Worm (Caenorhabditis elegans) whole organism, late embryonic: ENCODE data around the gene ccf-1.
"Not testable (repeated sequence)": the region's sequence is repeated elsewhere in the genome, so short reads cannot be mapped to it uniquely, and the experiment has no call there.

ENCODE experiments used
- T23F11.4 ChIP-seq: fragments of 200-800 bp; sonication (Bioruptor generic); optimal IDR thresholded peaks from 2 replicates; lab custom pipeline; 2018; ENCODE audit warnings: mild to moderate bottlenecking, missing genetic modification characterization, missing compliant biosample characterization
- Y22D7AL.16 ChIP-seq: sonication (generic microtip); optimal IDR thresholded peaks from 2 replicates; lab custom pipeline; 2016; ENCODE audit warnings: missing genetic modification characterization, missing compliant biosample characterization
- ama-1 ChIP-seq: fragments of 150-350 bp; optimal IDR thresholded peaks from 2 replicates; lab custom pipeline; 2014
- ceh-18 ChIP-seq: sonication (generic microtip); optimal IDR thresholded peaks from 2 replicates; lab custom pipeline; 2016; ENCODE audit warnings: missing genetic modification characterization, missing compliant biosample characterization
- ceh-19 ChIP-seq: fragments of 200-800 bp; sonication (Bioruptor generic); optimal IDR thresholded peaks from 2 replicates; lab custom pipeline; 2018; ENCODE audit warnings: mild to moderate bottlenecking, missing genetic modification characterization, missing compliant biosample characterization
- ceh-22 ChIP-seq: sonication (generic microtip); optimal IDR thresholded peaks from 2 replicates; lab custom pipeline; 2017; ENCODE audit warnings: missing biosample characterization, missing genetic modification characterization
- ceh-31 ChIP-seq: sonication (generic microtip); optimal IDR thresholded peaks from 2 replicates; lab custom pipeline; 2016; ENCODE audit warnings: missing genetic modification characterization, missing compliant biosample characterization
- ceh-9 ChIP-seq: sonication (generic microtip); optimal IDR thresholded peaks from 2 replicates; lab custom pipeline; 2016; ENCODE audit warnings: mild to moderate bottlenecking, missing genetic modification characterization, inconsistent platforms, missing compliant biosample characterization
- dmd-4 ChIP-seq: sonication (generic microtip); optimal IDR thresholded peaks from 2 replicates; lab custom pipeline; 2016; ENCODE audit warnings: borderline replicate concordance, missing genetic modification characterization, missing compliant biosample characterization
- elt-2 ChIP-seq: sonication (generic microtip); optimal IDR thresholded peaks from 2 replicates; lab custom pipeline; 2016; ENCODE audit warnings: missing genetic modification reagents, missing genetic modification characterization, missing compliant biosample characterization
- fax-1 ChIP-seq: sonication (generic microtip); optimal IDR thresholded peaks from 2 replicates; lab custom pipeline; 2016; ENCODE audit warnings: missing genotype, missing genetic modification characterization, missing compliant biosample characterization
- fkh-10 ChIP-seq: fragments of 150-350 bp; optimal IDR thresholded peaks from 2 replicates; lab custom pipeline; 2014; ENCODE audit warnings: missing biosample characterization, missing genetic modification reagents, missing genetic modification characterization
- hlh-15 ChIP-seq: sonication (generic microtip); optimal IDR thresholded peaks from 2 replicates; lab custom pipeline; 2016; ENCODE audit warnings: missing genetic modification characterization, missing compliant biosample characterization
- hlh-6 ChIP-seq: sonication (generic microtip); optimal IDR thresholded peaks from 2 replicates; lab custom pipeline; 2016; ENCODE audit warnings: missing genotype, missing genetic modification characterization, missing compliant biosample characterization
- lim-6 ChIP-seq: sonication (generic microtip); optimal IDR thresholded peaks from 2 replicates; lab custom pipeline; 2016; ENCODE audit warnings: missing genetic modification characterization, missing compliant biosample characterization
- lin-11 ChIP-seq: fragments of 200-800 bp; sonication (Bioruptor generic); optimal IDR thresholded peaks from 2 replicates; lab custom pipeline; 2018; ENCODE audit warnings: mild to moderate bottlenecking, missing genetic modification characterization, missing compliant biosample characterization
- madf-2 ChIP-seq: sonication (generic microtip); optimal IDR thresholded peaks from 2 replicates; lab custom pipeline; 2017; ENCODE audit warnings: missing genetic modification characterization, missing compliant biosample characterization
- nfya-1 ChIP-seq: sonication (generic microtip); optimal IDR thresholded peaks from 2 replicates; lab custom pipeline; 2017; ENCODE audit warnings: missing genetic modification characterization, mild to moderate bottlenecking, missing compliant biosample characterization, antibody characterized with exemption, moderate library complexity
- nhr-232 ChIP-seq: sonication (generic microtip); optimal IDR thresholded peaks from 2 replicates; lab custom pipeline; 2016; ENCODE audit warnings: missing genetic modification characterization, missing compliant biosample characterization
- pag-3 ChIP-seq: sonication (generic microtip); optimal IDR thresholded peaks from 2 replicates; lab custom pipeline; 2016; ENCODE audit warnings: missing compliant biosample characterization, missing genetic modification characterization, borderline replicate concordance
- pat-9 ChIP-seq: fragments of 200-800 bp; sonication (Bioruptor generic); optimal IDR thresholded peaks from 2 replicates; lab custom pipeline; 2018; ENCODE audit warnings: mild to moderate bottlenecking, missing genetic modification characterization, moderate library complexity, missing compliant biosample characterization
- pha-2 ChIP-seq: sonication (generic microtip); optimal IDR thresholded peaks from 2 replicates; lab custom pipeline; 2017; ENCODE audit warnings: mild to moderate bottlenecking, missing genetic modification characterization, missing compliant biosample characterization
- pqm-1 ChIP-seq: sonication (generic microtip); optimal IDR thresholded peaks from 2 replicates; lab custom pipeline; 2016; ENCODE audit warnings: missing genetic modification characterization, missing compliant biosample characterization
- pros-1 ChIP-seq: fragments of 150-350 bp; optimal IDR thresholded peaks from 2 replicates; lab custom pipeline; 2014; ENCODE audit warnings: missing biosample characterization, missing genetic modification reagents, missing genetic modification characterization
- ref-2 ChIP-seq: sonication (generic microtip); optimal IDR thresholded peaks from 2 replicates; lab custom pipeline; 2016; ENCODE audit warnings: missing genetic modification characterization, missing compliant biosample characterization
- sox-2 ChIP-seq: fragments of 200-800 bp; sonication (Bioruptor generic); IDR thresholded peaks from 2 replicates; pipeline ENCODE4 v1.3.6; 2022; ENCODE audit warnings: missing genetic modification reagents, missing genetic modification characterization, missing compliant biosample characterization
- sox-4 ChIP-seq: sonication (generic microtip); optimal IDR thresholded peaks from 2 replicates; lab custom pipeline; 2017; ENCODE audit warnings: mild to moderate bottlenecking, missing genetic modification characterization, inconsistent platforms, missing compliant biosample characterization
- tbx-2 ChIP-seq: sonication (generic microtip); optimal IDR thresholded peaks from 2 replicates; lab custom pipeline; 2016; ENCODE audit warnings: missing genetic modification characterization, missing compliant biosample characterization
- unc-55 ChIP-seq: sonication (generic microtip); optimal IDR thresholded peaks from 2 replicates; lab custom pipeline; 2017; ENCODE audit warnings: missing biosample characterization, missing genetic modification reagents, missing genetic modification characterization

Gene ccf-1

DNA sequence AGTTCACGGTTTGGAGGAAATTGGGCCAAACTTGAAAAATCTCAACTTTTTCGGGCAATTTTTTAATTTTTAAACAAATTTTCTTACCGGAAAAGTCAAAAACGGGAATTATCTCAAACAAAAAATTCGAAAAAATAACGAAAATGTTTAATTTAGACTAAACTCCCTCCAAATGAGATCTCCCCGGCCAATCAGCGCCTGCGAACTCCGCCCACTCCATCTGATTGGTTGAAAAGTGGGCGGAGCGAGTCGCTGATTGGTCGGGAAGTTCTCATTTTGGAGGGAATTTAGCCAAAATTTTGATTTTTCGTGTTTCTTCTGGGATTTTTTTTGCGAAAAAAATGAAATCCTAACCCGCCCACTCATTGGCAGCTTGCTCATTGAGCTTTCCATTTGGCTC is 23.4 kb downstream of the ccf-1 start:
- no peak for TF ChIP-seq sox-4 (tag; lab: Kevin White, UChicago)
- TF ChIP-seq unc-55 = no peak
- no peak for TF ChIP-seq pros-1 (tag; lab: Kevin White, UChicago)
- peak; percentile 51 for TF ChIP-seq nfya-1 (tag; lab: Kevin White, UChicago)

DNA sequence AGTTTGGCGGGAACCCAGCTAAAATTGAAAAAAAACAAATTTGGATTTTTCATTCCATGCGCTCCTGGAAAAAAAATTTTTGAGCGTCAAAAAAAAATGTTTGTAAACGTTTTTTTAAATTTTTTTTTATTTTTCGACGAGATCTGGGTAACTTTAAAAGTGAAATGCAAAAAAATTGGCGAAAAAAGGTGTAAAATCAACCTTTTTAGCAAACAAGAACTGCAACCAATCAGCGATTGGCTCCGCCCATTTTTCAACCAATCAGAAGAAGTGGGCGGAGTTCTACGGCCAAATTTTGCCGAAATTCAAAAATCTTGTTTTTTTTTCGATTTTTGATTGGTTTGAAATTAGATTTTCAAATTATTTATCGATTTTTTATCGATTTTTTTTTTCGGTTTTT is 24.5 kb downstream of the ccf-1 start:
- no peak for TF ChIP-seq lim-6
- TF ChIP-seq nfya-1 (tag; lab: Kevin White, UChicago) = peak; percentile 72

ce11 chrIII:11892939-11893338 is 27.1 kb downstream of the ccf-1 start, which contains the start of gene Y56A3A.41:
Gene Y56A3A.41 (minus strand): TSS chrIII:11893039.
- TF ChIP-seq elt-2 = no peak
- TF ChIP-seq ceh-19 (GFP tag; lab: Kevin White, UChicago) = no peak
- TF ChIP-seq lin-11 (tag; lab: Kevin White, UChicago) = no peak
- TF ChIP-seq pha-2 = no peak
- no peak for TF ChIP-seq madf-2 (tag; lab: Kevin White, UChicago)
- no peak for TF ChIP-seq ceh-31 (tag; lab: Kevin White, UChicago)
- no peak for TF ChIP-seq nfya-1 (tag; lab: Kevin White, UChicago)
- no peak for TF ChIP-seq pag-3 (tag; lab: Kevin White, UChicago)
- no peak for TF ChIP-seq unc-55
- TF ChIP-seq fax-1 (tag; lab: Kevin White, UChicago) = no peak
- TF ChIP-seq pqm-1 (tag; lab: Kevin White, UChicago) = no peak
- no peak for TF ChIP-seq sox-2

DNA sequence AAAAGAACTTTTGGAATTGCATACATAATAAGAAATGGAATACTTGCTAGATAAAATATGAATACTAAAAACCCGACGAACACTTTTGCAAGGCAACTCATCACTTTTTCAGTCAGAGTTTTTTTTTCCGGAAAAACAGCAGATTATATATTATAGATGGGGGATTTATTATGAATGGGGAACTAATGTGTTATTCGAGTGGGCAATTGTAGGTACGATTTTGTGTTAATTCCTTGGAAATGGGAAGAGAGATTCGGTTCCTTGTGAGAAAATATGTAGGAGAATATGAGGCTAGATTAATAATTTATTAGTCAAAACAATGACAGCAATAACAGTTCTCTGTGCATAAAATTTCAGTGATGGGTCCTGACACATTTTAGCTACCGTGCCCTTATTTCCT is 28.7 kb downstream of the ccf-1 start, which contains the start of gene faah-5:
Gene faah-5 (minus strand): TSS at position 101 of the 400 bp plus-strand sequence.
- TF ChIP-seq nhr-232 (tag; lab: Kevin White, UChicago) = no peak
- TF ChIP-seq Y22D7AL.16 (tag; lab: Kevin White, UChicago) = no peak
- TF ChIP-seq ref-2 (tag; lab: Kevin White, UChicago) = no peak
- TF ChIP-seq ceh-22 (tag; lab: Kevin White, UChicago) = no peak
- TF ChIP-seq pat-9 = no peak
- no peak for TF ChIP-seq tbx-2 (tag; lab: Kevin White, UChicago)
- TF ChIP-seq hlh-6 (tag; lab: Kevin White, UChicago) = no peak
- no peak for TF ChIP-seq dmd-4
- no peak for TF ChIP-seq pqm-1 (tag; lab: Kevin White, UChicago)
- TF ChIP-seq T23F11.4 (GFP tag; lab: Kevin White, UChicago) = no peak
- no peak for TF ChIP-seq ceh-18 (tag; lab: Kevin White, UChicago)
- no peak for TF ChIP-seq ama-1 (lab: Kevin White, UChicago)
- no peak for TF ChIP-seq ceh-31 (tag; lab: Kevin White, UChicago)
- no peak for TF ChIP-seq fkh-10 (GFP tag; lab: Kevin White, UChicago)
- TF ChIP-seq, all 69 proteins: peak for 0

DNA sequence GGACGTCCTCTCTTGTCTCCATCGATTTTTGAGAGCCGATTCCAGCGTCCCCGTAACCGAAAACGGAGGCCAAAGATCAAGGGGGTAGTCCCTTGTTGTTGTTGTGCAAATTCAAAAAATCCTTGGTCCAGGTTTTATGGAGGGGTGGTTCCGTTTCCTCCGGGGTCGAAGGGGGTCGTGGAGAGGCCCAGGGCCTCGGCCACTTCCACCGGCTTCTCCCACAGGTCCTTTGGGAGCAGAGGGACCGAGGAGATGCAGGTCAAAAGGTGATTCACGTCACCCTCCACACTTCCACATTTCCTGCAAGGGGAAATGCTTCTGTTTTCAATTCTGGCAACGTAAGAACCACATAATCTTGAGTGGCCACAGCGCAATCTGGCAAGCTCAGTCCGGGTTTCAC is 36.3 kb downstream of the ccf-1 start, which contains the start of gene fbxb-22:
Gene fbxb-22 (minus strand): TSS at position 61 of the 400 bp plus-strand sequence.
- TF ChIP-seq hlh-15; ceh-9 (tag; lab: Kevin White, UChicago); ceh-18 (tag; lab: Kevin White, UChicago): not testable (repeated sequence)

ce11 chrIII:11881549-11881948 is 38.5 kb downstream of the ccf-1 start:
- peak; percentile 42 for TF ChIP-seq elt-2
- no peak for TF ChIP-seq pha-2
- TF ChIP-seq, all 69 proteins: peak for 1

- no peak for TF ChIP-seq dmd-4
- TF ChIP-seq elt-2 = peak; percentile 79
Measured at ce11 chrIII:11878751-11879150, 41.3 kb downstream of the ccf-1 start, which contains the start of gene Y56A3A.6. Gene Y56A3A.6 (minus strand): TSS chrIII:11878803.
